Fruit fly (Drosophila melanogaster) whole organism, prepupa: ENCODE data around the gene CG14411.

Experiments
- Blimp-1 ChIP-seq: fragments of 200-800 bp; sonication (Bioruptor generic); optimal IDR thresholded peaks from 3 replicates; lab custom pipeline; 2017; ENCODE audit warnings: missing biosample characterization, missing genetic modification characterization, mild to moderate bottlenecking, moderate library complexity, missing genetic modification reagents
- CG10631 ChIP-seq: fragments of 200-800 bp; sonication (Bioruptor generic); optimal IDR thresholded peaks from 2 replicates; lab custom pipeline; 2016; ENCODE audit warnings: missing biosample characterization, missing genetic modification characterization
- CG10669 ChIP-seq: fragments of 200-800 bp; sonication (Bioruptor generic); optimal IDR thresholded peaks from 3 replicates; lab custom pipeline; 2018; ENCODE audit warnings: missing biosample characterization, mild to moderate bottlenecking, missing genetic modification characterization, moderate library complexity
- CG11762 ChIP-seq: fragments of 200-800 bp; sonication (Bioruptor generic); optimal IDR thresholded peaks from 3 replicates; lab custom pipeline; 2016; ENCODE audit warnings: missing biosample characterization, missing genetic modification characterization; ENCODE audit not compliant: insufficient read depth
- CG11902 ChIP-seq: fragments of 200-800 bp; sonication (Bioruptor generic); optimal IDR thresholded peaks from 3 replicates; lab custom pipeline; 2016; ENCODE audit warnings: missing biosample characterization, missing genetic modification characterization
- CG3032 ChIP-seq: fragments of 200-800 bp; optimal IDR thresholded peaks from 2 replicates; lab custom pipeline; 2019; ENCODE audit warnings: missing biosample characterization, mild to moderate bottlenecking, missing genetic modification characterization, moderate library complexity
- CG31627 ChIP-seq: fragments of 200-800 bp; sonication (Bioruptor generic); optimal IDR thresholded peaks from 3 replicates; lab custom pipeline; 2016; ENCODE audit warnings: missing biosample characterization, missing genetic modification characterization
- CG32006 ChIP-seq: fragments of 200-800 bp; sonication (Bioruptor generic); optimal IDR thresholded peaks from 3 replicates; lab custom pipeline; 2017; ENCODE audit warnings: missing biosample characterization, mild to moderate bottlenecking, missing genetic modification characterization
- CG34406 ChIP-seq: fragments of 200-800 bp; sonication (Bioruptor generic); optimal IDR thresholded peaks from 3 replicates; lab custom pipeline; 2016; ENCODE audit warnings: missing biosample characterization, missing genetic modification characterization
- CG4318 ChIP-seq: fragments of 200-800 bp; sonication (Bioruptor generic); optimal IDR thresholded peaks from 3 replicates; lab custom pipeline; 2017; ENCODE audit warnings: missing biosample characterization, mild to moderate bottlenecking, missing genetic modification characterization
- CG6276 ChIP-seq: fragments of 200-800 bp; sonication (Bioruptor generic); optimal IDR thresholded peaks from 2 replicates; lab custom pipeline; 2017; ENCODE audit warnings: missing biosample characterization, mild to moderate bottlenecking, missing genetic modification characterization
- CG6792 ChIP-seq: fragments of 200-800 bp; sonication (Bioruptor generic); optimal IDR thresholded peaks from 3 replicates; lab custom pipeline; 2016; ENCODE audit warnings: missing biosample characterization, missing genetic modification characterization
- CG6808 ChIP-seq: fragments of 200-800 bp; sonication (Bioruptor generic); optimal IDR thresholded peaks from 3 replicates; lab custom pipeline; 2017; ENCODE audit warnings: missing biosample characterization, missing genetic modification characterization, mild to moderate bottlenecking, moderate library complexity, missing genetic modification reagents
- CG6854 ChIP-seq: fragments of 200-800 bp; sonication (Bioruptor generic); optimal IDR thresholded peaks from 2 replicates; lab custom pipeline; 2017; ENCODE audit warnings: missing biosample characterization, mild to moderate bottlenecking, missing genetic modification characterization
- CG8119 ChIP-seq: fragments of 200-800 bp; sonication (Bioruptor generic); IDR thresholded peaks from 3 replicates; pipeline ENCODE4 v1.3.6; 2022; ENCODE audit warnings: missing biosample characterization, missing genetic modification characterization
- CG8319 ChIP-seq: fragments of 200-800 bp; sonication (Bioruptor generic); optimal IDR thresholded peaks from 3 replicates; lab custom pipeline; 2016; ENCODE audit warnings: missing biosample characterization, missing genetic modification characterization
- CG8632 ChIP-seq: fragments of 200-800 bp; sonication (Bioruptor generic); optimal IDR thresholded peaks from 3 replicates; lab custom pipeline; 2016; ENCODE audit warnings: missing biosample characterization, missing genetic modification characterization
- CG9139 ChIP-seq: fragments of 200-800 bp; sonication (Bioruptor generic); optimal IDR thresholded peaks from 3 replicates; lab custom pipeline; 2017; ENCODE audit warnings: missing biosample characterization, mild to moderate bottlenecking, missing genetic modification characterization
- Eip75B ChIP-seq: fragments of 200-800 bp; sonication (Bioruptor generic); optimal IDR thresholded peaks from 3 replicates; lab custom pipeline; 2016; ENCODE audit warnings: missing biosample characterization, missing genetic modification characterization
- Eip78C ChIP-seq: fragments of 200-800 bp; sonication (Bioruptor generic); peaks from one replicate; lab custom pipeline; 2016; ENCODE audit warnings: missing biosample characterization, missing genetic modification characterization
- Eip93F ChIP-seq: fragments of 200-800 bp; sonication (Bioruptor generic); optimal IDR thresholded peaks from 2 replicates; lab custom pipeline; 2016; ENCODE audit warnings: missing biosample characterization, mild to moderate bottlenecking, missing genetic modification characterization
- Gug ChIP-seq: fragments of 200-800 bp; sonication (Bioruptor generic); IDR thresholded peaks from 2 replicates; pipeline ENCODE4 v1.3.6; 2022; ENCODE audit warnings: missing biosample characterization, missing genetic modification characterization
- Hr39 ChIP-seq: fragments of 200-800 bp; sonication (Bioruptor generic); optimal IDR thresholded peaks from 2 replicates; lab custom pipeline; 2016; ENCODE audit warnings: missing biosample characterization, missing genetic modification characterization
- Hr4 ChIP-seq: fragments of 200-800 bp; sonication (Bioruptor generic); optimal IDR thresholded peaks from 3 replicates; lab custom pipeline; 2016; ENCODE audit warnings: missing biosample characterization, missing genetic modification characterization
- Lpt ChIP-seq: fragments of 200-800 bp; sonication (Bioruptor generic); optimal IDR thresholded peaks from 3 replicates; lab custom pipeline; 2016; ENCODE audit warnings: missing biosample characterization, missing genetic modification characterization
- Met ChIP-seq: fragments of 200-800 bp; sonication (Bioruptor generic); optimal IDR thresholded peaks from 3 replicates; lab custom pipeline; 2016; ENCODE audit warnings: missing biosample characterization, missing genetic modification characterization
- OdsH ChIP-seq: fragments of 200-800 bp; sonication (Bioruptor generic); optimal IDR thresholded peaks from 3 replicates; lab custom pipeline; 2016; ENCODE audit warnings: missing biosample characterization, missing genetic modification characterization
- Sox102F ChIP-seq: fragments of 200-800 bp; sonication (Bioruptor generic); optimal IDR thresholded peaks from 2 replicates; lab custom pipeline; 2016; ENCODE audit warnings: missing biosample characterization, mild to moderate bottlenecking, missing genetic modification characterization
- Sox14 ChIP-seq: fragments of 200-800 bp; sonication (Bioruptor generic); optimal IDR thresholded peaks from 3 replicates; lab custom pipeline; 2016; ENCODE audit warnings: missing biosample characterization, missing genetic modification characterization
- acj6 ChIP-seq: fragments of 200-800 bp; sonication (Bioruptor generic); optimal IDR thresholded peaks from 3 replicates; lab custom pipeline; 2016; ENCODE audit warnings: missing biosample characterization, missing genetic modification characterization
- eg ChIP-seq: fragments of 200-800 bp; sonication (Bioruptor generic); IDR thresholded peaks from 3 replicates; pipeline ENCODE4 v1.3.6; 2022; ENCODE audit warnings: missing biosample characterization, missing genetic modification characterization
- esn ChIP-seq: fragments of 200-800 bp; sonication (Bioruptor generic); optimal IDR thresholded peaks from 2 replicates; lab custom pipeline; 2016; ENCODE audit warnings: missing biosample characterization, mild to moderate bottlenecking, missing genetic modification characterization, moderate library complexity
- fd59A ChIP-seq: fragments of 200-800 bp; sonication (Bioruptor generic); optimal IDR thresholded peaks from 2 replicates; lab custom pipeline; 2017; ENCODE audit warnings: missing biosample characterization, mild to moderate bottlenecking, missing genetic modification characterization, missing genetic modification reagents
- fd85E ChIP-seq: fragments of 200-800 bp; sonication (Bioruptor generic); optimal IDR thresholded peaks from 3 replicates; lab custom pipeline; 2016; ENCODE audit warnings: missing biosample characterization, missing genetic modification characterization
- fkh ChIP-seq: fragments of 200-800 bp; sonication (Bioruptor generic); optimal IDR thresholded peaks from 3 replicates; lab custom pipeline; 2017; ENCODE audit warnings: missing biosample characterization, mild to moderate bottlenecking, missing genetic modification characterization, moderate library complexity
- lz ChIP-seq: fragments of 200-800 bp; sonication (Bioruptor generic); optimal IDR thresholded peaks from 3 replicates; lab custom pipeline; 2016; ENCODE audit warnings: missing biosample characterization, missing genetic modification characterization
- pdm3 ChIP-seq: fragments of 200-800 bp; sonication (Bioruptor generic); optimal IDR thresholded peaks from 3 replicates; lab custom pipeline; 2016; ENCODE audit warnings: missing biosample characterization, missing genetic modification characterization
- salr ChIP-seq, 2 experiments: fragments of 200-800 bp; sonication (Bioruptor generic); optimal IDR thresholded peaks; 3 replicates each; lab custom pipeline; 2016 to 2018; ENCODE audit warnings: missing biosample characterization in 2 of 2, missing genetic modification characterization in 2 of 2, mild to moderate bottlenecking in 1 of 2
- spab ChIP-seq: fragments of 200-800 bp; sonication (Bioruptor generic); optimal IDR thresholded peaks from 2 replicates; lab custom pipeline; 2017; ENCODE audit warnings: missing biosample characterization, mild to moderate bottlenecking, missing genetic modification characterization, missing genetic modification reagents
- svp ChIP-seq: fragments of 200-800 bp; sonication (Bioruptor generic); peaks from one replicate; lab custom pipeline; 2016; ENCODE audit warnings: missing biosample characterization, missing genetic modification characterization
- vri ChIP-seq: fragments of 200-800 bp; sonication (Bioruptor generic); optimal IDR thresholded peaks from 3 replicates; lab custom pipeline; 2016; ENCODE audit warnings: missing biosample characterization, mild to moderate bottlenecking, missing genetic modification characterization

CG14411 gene

DNA sequence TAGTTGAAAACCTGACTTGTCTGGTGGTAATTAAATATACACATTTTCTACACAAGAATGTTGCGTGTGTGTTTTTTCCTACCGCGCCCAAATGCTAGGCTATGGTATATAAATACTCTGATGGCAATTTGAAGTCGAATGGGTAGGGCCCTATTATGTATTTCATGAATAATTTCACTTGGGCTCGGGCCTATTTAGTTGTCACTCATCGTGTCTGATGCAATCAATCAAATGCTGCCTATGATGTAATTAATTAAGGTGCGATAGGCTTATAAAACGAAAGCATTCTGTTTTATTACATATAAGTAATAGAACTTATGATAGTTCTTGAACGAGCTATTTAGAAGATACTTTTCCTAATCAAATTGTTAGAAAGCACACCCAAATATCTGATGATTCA, 30.0 kb downstream of the CG14411 start:
- no peak for TF ChIP-seq CG6792 (GFP tag; lab: Kevin White, UChicago)
- peak; percentile 25 for TF ChIP-seq Eip78C (GFP tag; lab: Kevin White, UChicago)
- no peak for TF ChIP-seq OdsH (GFP tag; lab: Kevin White, UChicago)
- no peak for TF ChIP-seq CG8632 (GFP tag; lab: Kevin White, UChicago)
- TF ChIP-seq fd59A (GFP tag; lab: Kevin White, UChicago) = no peak
- no peak for TF ChIP-seq CG6854
- no peak for TF ChIP-seq Hr39 (GFP tag; lab: Kevin White, UChicago)
- no peak for TF ChIP-seq fkh
- no peak for TF ChIP-seq CG11762
- TF ChIP-seq, all 60 proteins: peak for 1

- no peak for TF ChIP-seq CG9139
- no peak for TF ChIP-seq CG8319 (GFP tag; lab: Kevin White, UChicago)
- no peak for TF ChIP-seq Eip78C (GFP tag; lab: Kevin White, UChicago)
- no peak for TF ChIP-seq OdsH (GFP tag; lab: Kevin White, UChicago)
- TF ChIP-seq CG11902 (GFP tag; lab: Kevin White, UChicago) = no peak
- no peak for TF ChIP-seq Lpt
- no peak for TF ChIP-seq Eip75B (GFP tag; lab: Kevin White, UChicago)
- TF ChIP-seq pdm3 = no peak
- no peak for TF ChIP-seq CG3032 (tag; lab: Kevin White, UChicago)
- no peak for TF ChIP-seq CG34406 (GFP tag; lab: Kevin White, UChicago)
- TF ChIP-seq fkh = no peak
- no peak for TF ChIP-seq CG10631
- TF ChIP-seq Met (GFP tag; lab: Kevin White, UChicago) = no peak
- no peak for TF ChIP-seq CG6854
- TF ChIP-seq CG6808 (GFP tag; lab: Kevin White, UChicago) = no peak
- TF ChIP-seq spab = no peak
- TF ChIP-seq Sox102F (GFP tag; lab: Kevin White, UChicago) = no peak
- TF ChIP-seq, all 60 proteins: peak for 0
These were observed 34.5 kb downstream of the CG14411 start for dm6 chrX:14866911-14867310.

dm6 chrX:14868414-14868813, 36.0 kb downstream of the CG14411 start:
- TF ChIP-seq Blimp-1 (GFP tag; lab: Kevin White, UChicago) (peak; percentile 40), lz (GFP tag; lab: Kevin White, UChicago) (no peak), eg (peak; percentile 43; the same call in 1 of the 3 replicates), fd59A (GFP tag; lab: Kevin White, UChicago) (no peak), acj6 (GFP tag; lab: Kevin White, UChicago) (no peak), vri (no peak), salr (GFP tag; optimal IDR thresholded peaks at IDR 0.05; lab: Kevin White, UChicago) (no peak), Eip93F (GFP tag; lab: Kevin White, UChicago) (no peak), svp (GFP tag; lab: Kevin White, UChicago) (no peak), CG8119 (GFP tag; lab: Robert Waterston, UW) (no peak; the same call in 2 of the 3 replicates), CG10669 (GFP tag; lab: Kevin White, UChicago) (no peak), CG11902 (GFP tag; lab: Kevin White, UChicago) (no peak), CG9139 (no peak), CG3032 (tag; lab: Kevin White, UChicago) (no peak), esn (no peak), Hr4 (GFP tag; lab: Kevin White, UChicago) (no peak), CG31627 (GFP tag; lab: Kevin White, UChicago) (no peak), CG6854 (peak; percentile 55), Lpt (peak; percentile 4), CG32006 (GFP tag; lab: Kevin White, UChicago) (no peak), fd85E (GFP tag; lab: Kevin White, UChicago) (no peak), CG10631 (no peak), CG4318 (GFP tag; lab: Kevin White, UChicago) (no peak), Eip78C (GFP tag; lab: Kevin White, UChicago) (peak; percentile 32), Met (GFP tag; lab: Kevin White, UChicago) (no peak), CG6276 (GFP tag; lab: Kevin White, UChicago) (peak; percentile 38), Sox14 (no peak), spab (no peak), Gug (GFP tag; lab: Robert Waterston, UW) (no peak)
